Fruit fly (Drosophila melanogaster) whole organism, embryonic: ENCODE data around the gene Pig1.

Source experiments
- CG15514 ChIP-seq: fragments of 200-800 bp; sonication (Bioruptor generic); optimal IDR thresholded peaks from 3 replicates; lab custom pipeline; 2017; ENCODE audit warnings: missing biosample characterization, missing genetic modification characterization, mild to moderate bottlenecking, moderate library complexity, missing genetic modification reagents
- CG15601 ChIP-seq: fragments of 200-800 bp; sonication (Bioruptor generic); optimal IDR thresholded peaks from 3 replicates; lab custom pipeline; 2019; ENCODE audit warnings: missing biosample characterization, mild to moderate bottlenecking, missing genetic modification characterization, moderate library complexity
- CG1647 ChIP-seq: fragments of 200-800 bp; sonication (Bioruptor generic); optimal IDR thresholded peaks from 3 replicates; lab custom pipeline; 2016; ENCODE audit warnings: missing biosample characterization, missing genetic modification characterization
- CG6765 ChIP-seq: fragments of 200-800 bp; sonication (Bioruptor generic); optimal IDR thresholded peaks from 3 replicates; lab custom pipeline; 2017; ENCODE audit warnings: missing biosample characterization, mild to moderate bottlenecking, missing genetic modification characterization
- CG8359 ChIP-seq: fragments of 200-800 bp; sonication (Bioruptor generic); optimal IDR thresholded peaks from 2 replicates; lab custom pipeline; 2017; ENCODE audit warnings: missing biosample characterization, mild to moderate bottlenecking, missing genetic modification characterization, borderline replicate concordance
- Dbx ChIP-seq: fragments of 200-800 bp; sonication (Bioruptor generic); IDR thresholded peaks from 3 replicates; pipeline ENCODE4 v1.3.6; 2022; ENCODE audit warnings: missing biosample characterization, missing genetic modification characterization
- Hr51 ChIP-seq, 2 experiments: fragments of 200-800 bp; sonication (Bioruptor generic); optimal IDR thresholded peaks; 2 replicates in 1 of 2; 3 replicates in 1 of 2; lab custom pipeline; 2016 to 2018; ENCODE audit warnings: missing biosample characterization in 2 of 2, missing genetic modification characterization in 2 of 2, mild to moderate bottlenecking in 1 of 2, moderate library complexity in 1 of 2
- MESR4 ChIP-seq: fragments of 200-800 bp; sonication (Bioruptor generic); optimal IDR thresholded peaks from 2 replicates; lab custom pipeline; 2018; ENCODE audit warnings: missing biosample characterization, mild to moderate bottlenecking, missing genetic modification characterization, moderate library complexity
- abd-A ChIP-seq: fragments of 200-800 bp; sonication (Bioruptor generic); optimal IDR thresholded peaks from 3 replicates; lab custom pipeline; 2019; ENCODE audit warnings: missing biosample characterization, mild to moderate bottlenecking, missing genetic modification characterization, moderate library complexity
- da ChIP-seq: fragments of 200-800 bp; sonication (Bioruptor generic); optimal IDR thresholded peaks from 2 replicates; lab custom pipeline; 2016; ENCODE audit warnings: missing biosample characterization, missing genetic modification characterization
- row ChIP-seq: fragments of 200-800 bp; sonication (Bioruptor generic); IDR thresholded peaks from 3 replicates; pipeline ENCODE4 v1.3.6; 2022; ENCODE audit warnings: missing biosample characterization, missing genetic modification characterization
- wek ChIP-seq: fragments of 200-800 bp; sonication (Bioruptor generic); optimal IDR thresholded peaks from 3 replicates; lab custom pipeline; 2018; ENCODE audit warnings: missing biosample characterization, mild to moderate bottlenecking, missing genetic modification characterization, moderate library complexity

- TF ChIP-seq row (no peak), wek (GFP tag; lab: Kevin White, UChicago) (no peak), CG15514 (GFP tag; lab: Kevin White, UChicago) (no peak), CG1647 (no peak), Hr51 (GFP tag; optimal IDR thresholded peaks at IDR 0.05; lab: Kevin White, UChicago) (no peak), MESR4 (GFP tag; lab: Kevin White, UChicago) (no peak), Dbx (no peak), da (no peak), CG6765 (GFP tag; lab: Kevin White, UChicago) (no peak), abd-A (tag; lab: Kevin White, UChicago) (no peak), CG15601 (tag; lab: Kevin White, UChicago) (no peak), CG8359 (GFP tag; lab: Kevin White, UChicago) (no peak)
These were observed 39.3 kb upstream of the Pig1 start for dm6 chrX:3288247-3288838.
